Fruit fly (Drosophila melanogaster) whole organism, embryonic: Measurements from ENCODE around the gene nonC.

ENCODE experiments used
- Bdp1 ChIP-seq: fragments of 200-800 bp; sonication (Bioruptor generic); optimal IDR thresholded peaks from 3 replicates; lab custom pipeline; 2016; ENCODE audit warnings: missing biosample characterization, missing genetic modification characterization
- CG10274 ChIP-seq: fragments of 200-800 bp; sonication (Bioruptor generic); optimal IDR thresholded peaks from 3 replicates; lab custom pipeline; 2017; ENCODE audit warnings: missing biosample characterization, mild to moderate bottlenecking, missing genetic modification characterization
- CG10543 ChIP-seq: fragments of 200-800 bp; sonication (Bioruptor generic); optimal IDR thresholded peaks from 3 replicates; lab custom pipeline; 2017; ENCODE audit warnings: missing biosample characterization, mild to moderate bottlenecking, missing genetic modification characterization, moderate library complexity
- CG12155 ChIP-seq: fragments of 200-800 bp; sonication (Bioruptor generic); optimal IDR thresholded peaks from 3 replicates; lab custom pipeline; 2016; ENCODE audit warnings: missing biosample characterization, missing genetic modification characterization
- CG12769 ChIP-seq: fragments of 200-800 bp; sonication (Bioruptor generic); optimal IDR thresholded peaks from 2 replicates; lab custom pipeline; 2019; ENCODE audit warnings: missing biosample characterization, mild to moderate bottlenecking, missing genetic modification characterization, moderate library complexity
- CG14965 ChIP-seq: fragments of 200-800 bp; sonication (Bioruptor generic); optimal IDR thresholded peaks from 2 replicates; lab custom pipeline; 2016; ENCODE audit warnings: missing biosample characterization, missing genetic modification characterization, borderline replicate concordance
- CG15073 ChIP-seq: fragments of 200-800 bp; sonication (Bioruptor generic); optimal IDR thresholded peaks from 2 replicates; lab custom pipeline; 2016; ENCODE audit warnings: missing biosample characterization, missing genetic modification characterization
- CG18011 ChIP-seq: fragments of 200-800 bp; sonication (Bioruptor generic); optimal IDR thresholded peaks from 2 replicates; lab custom pipeline; 2017; ENCODE audit warnings: missing biosample characterization, missing genetic modification characterization, mild to moderate bottlenecking, moderate library complexity, missing genotype
- CG1832 ChIP-seq: fragments of 200-800 bp; sonication (Bioruptor generic); optimal IDR thresholded peaks from 2 replicates; lab custom pipeline; 2017; ENCODE audit warnings: missing biosample characterization, mild to moderate bottlenecking, missing genetic modification characterization, inconsistent platforms
- CG18599 ChIP-seq: fragments of 200-800 bp; sonication (Bioruptor generic); optimal IDR thresholded peaks from 3 replicates; lab custom pipeline; 2017; ENCODE audit warnings: missing biosample characterization, missing genetic modification characterization, mild to moderate bottlenecking, moderate library complexity, missing genetic modification reagents
- CG2120 ChIP-seq: fragments of 200-800 bp; sonication (Bioruptor generic); optimal IDR thresholded peaks from 3 replicates; lab custom pipeline; 2016; ENCODE audit warnings: missing biosample characterization, missing genetic modification characterization
- CG2712 ChIP-seq: fragments of 200-800 bp; optimal IDR thresholded peaks from 3 replicates; lab custom pipeline; 2019; ENCODE audit warnings: missing biosample characterization, mild to moderate bottlenecking, missing genetic modification characterization, moderate library complexity
- CG31224 ChIP-seq: fragments of 200-800 bp; sonication (Bioruptor generic); IDR thresholded peaks from 2 replicates; pipeline ENCODE4 v1.3.6; 2022; ENCODE audit warnings: missing biosample characterization, missing genetic modification characterization
- CG32772 ChIP-seq: fragments of 200-800 bp; sonication (Bioruptor generic); IDR thresholded peaks from 2 replicates; pipeline ENCODE4 v1.3.6; 2022; ENCODE audit warnings: missing biosample characterization, missing genetic modification characterization
- CG4617 ChIP-seq: fragments of 200-800 bp; sonication (Bioruptor generic); optimal IDR thresholded peaks from 3 replicates; lab custom pipeline; 2016; ENCODE audit warnings: missing biosample characterization, missing genetic modification characterization, borderline replicate concordance
- CG4730 ChIP-seq: fragments of 200-800 bp; sonication (Bioruptor generic); IDR thresholded peaks from 2 replicates; pipeline ENCODE4 v1.3.6; 2022; ENCODE audit warnings: missing biosample characterization, missing genetic modification characterization
- CG5245 ChIP-seq: fragments of 200-800 bp; sonication (Bioruptor generic); optimal IDR thresholded peaks from 3 replicates; lab custom pipeline; 2016; ENCODE audit warnings: missing biosample characterization, missing genetic modification characterization
- CG5953 ChIP-seq: fragments of 200-800 bp; sonication (Bioruptor generic); IDR thresholded peaks from 2 replicates; pipeline ENCODE4 v1.3.6; 2022; ENCODE audit warnings: missing biosample characterization, missing genetic modification characterization
- CG6254 ChIP-seq: fragments of 200-800 bp; sonication (Bioruptor generic); optimal IDR thresholded peaks from 3 replicates; lab custom pipeline; 2017; ENCODE audit warnings: mild to moderate bottlenecking, missing biosample characterization, missing genetic modification reagents, missing genetic modification characterization
- CG8281 ChIP-seq: fragments of 200-800 bp; sonication (Bioruptor generic); optimal IDR thresholded peaks from 2 replicates; lab custom pipeline; 2018; ENCODE audit warnings: missing biosample characterization, mild to moderate bottlenecking, missing genetic modification characterization, moderate library complexity
- Dfd ChIP-seq, 2 experiments: fragments of >200 bp; optimal IDR thresholded peaks; 2 replicates each; lab custom pipeline; 2017; ENCODE audit warnings: missing biosample characterization in 2 of 2, missing genetic modification characterization in 2 of 2
- Doc3 ChIP-seq: fragments of 200-800 bp; sonication (Bioruptor generic); IDR thresholded peaks from 3 replicates; pipeline ENCODE4 v1.3.6; 2022; ENCODE audit warnings: missing biosample characterization, missing genetic modification characterization; ENCODE audit not compliant: partially characterized antibody
- E2f1 ChIP-seq: fragments of 200-800 bp; sonication (Bioruptor generic); IDR thresholded peaks from 2 replicates; pipeline ENCODE4 v1.3.6; 2022; ENCODE audit warnings: missing biosample characterization, missing genetic modification characterization
- Fer1 ChIP-seq: fragments of 200-800 bp; sonication (Bioruptor generic); optimal IDR thresholded peaks from 2 replicates; lab custom pipeline; 2017; ENCODE audit warnings: missing biosample characterization, mild to moderate bottlenecking, missing genetic modification characterization
- GATAe ChIP-seq: fragments of 200-800 bp; sonication (Bioruptor generic); conservative IDR thresholded peaks from 2 replicates; pipeline ENCODE4 v1.3.6; 2022; ENCODE audit warnings: missing biosample characterization, missing genetic modification characterization
- H2.0 ChIP-seq: fragments of 200-800 bp; sonication (Bioruptor generic); IDR thresholded peaks from 2 replicates; pipeline ENCODE4 v1.3.6; 2022; ENCODE audit warnings: missing biosample characterization, missing genetic modification characterization
- Hmx ChIP-seq: fragments of 200-800 bp; sonication (Bioruptor generic); optimal IDR thresholded peaks from 2 replicates; lab custom pipeline; 2016; ENCODE audit warnings: missing biosample characterization, missing genetic modification characterization
- Mrtf ChIP-seq: fragments of 200-800 bp; sonication (Bioruptor generic); IDR thresholded peaks from 3 replicates; pipeline ENCODE4 v1.3.6; 2022; ENCODE audit warnings: missing biosample characterization, missing genetic modification characterization
- Scr ChIP-seq: fragments of 200-800 bp; sonication (Bioruptor generic); IDR thresholded peaks from 2 replicates; pipeline ENCODE4 v1.3.6; 2022; ENCODE audit warnings: missing biosample characterization, missing genetic modification characterization; ENCODE audit not compliant: partially characterized antibody
- Sox102F ChIP-seq: fragments of 200-800 bp; sonication (Bioruptor generic); optimal IDR thresholded peaks from 2 replicates; lab custom pipeline; 2018; ENCODE audit warnings: missing biosample characterization, mild to moderate bottlenecking, missing genetic modification characterization, moderate library complexity
- ac ChIP-seq: fragments of 200-800 bp; sonication (Bioruptor generic); optimal IDR thresholded peaks from 3 replicates; lab custom pipeline; 2017; ENCODE audit warnings: missing biosample characterization, mild to moderate bottlenecking, missing genetic modification characterization
- crp ChIP-seq, 2 experiments: fragments of 200-800 bp; sonication (Bioruptor generic); optimal IDR thresholded peaks; 2 replicates in 1 of 2; 3 replicates in 1 of 2; lab custom pipeline; 2017; ENCODE audit warnings: missing biosample characterization in 2 of 2, missing genetic modification characterization in 2 of 2, mild to moderate bottlenecking in 1 of 2, moderate library complexity in 1 of 2
- esg ChIP-seq: fragments of 200-800 bp; sonication (Bioruptor generic); conservative IDR thresholded peaks from 2 replicates; pipeline ENCODE4 v1.3.6; 2022; ENCODE audit warnings: missing biosample characterization, missing genetic modification characterization
- eyg ChIP-seq: fragments of 200-800 bp; sonication (Bioruptor generic); optimal IDR thresholded peaks from 3 replicates; lab custom pipeline; 2016; ENCODE audit warnings: missing biosample characterization, missing genetic modification characterization
- gce ChIP-seq: fragments of 200-800 bp; sonication (Bioruptor generic); IDR thresholded peaks from 3 replicates; pipeline ENCODE4 v1.3.6; 2022; ENCODE audit warnings: missing biosample characterization, missing genetic modification characterization
- ham ChIP-seq: fragments of 200-800 bp; sonication (Bioruptor generic); IDR thresholded peaks from 2 replicates; pipeline ENCODE4 v1.3.6; 2022; ENCODE audit warnings: missing biosample characterization, missing genetic modification characterization
- hbn ChIP-seq: fragments of 200-800 bp; sonication (Bioruptor generic); IDR thresholded peaks from 2 replicates; pipeline ENCODE4 v1.3.6; 2022; ENCODE audit warnings: missing biosample characterization, missing genetic modification characterization; ENCODE audit not compliant: partially characterized antibody
- insv ChIP-seq, 2 experiments: fragments of 200-800 bp; sonication (Bioruptor generic); optimal IDR thresholded peaks; 3 replicates each; lab custom pipeline; 2016 to 2018; ENCODE audit warnings: missing biosample characterization in 2 of 2, missing genetic modification characterization in 2 of 2
- kay ChIP-seq: fragments of 200-800 bp; sonication (Bioruptor generic); optimal IDR thresholded peaks from 2 replicates; lab custom pipeline; 2016; ENCODE audit warnings: missing biosample characterization, missing genetic modification characterization
- ken ChIP-seq: fragments of 200-800 bp; sonication (Bioruptor generic); IDR thresholded peaks from 3 replicates; pipeline ENCODE4 v1.3.6; 2022; ENCODE audit warnings: missing biosample characterization, missing genetic modification characterization
- klu ChIP-seq: fragments of 200-800 bp; sonication (Bioruptor generic); IDR thresholded peaks from 2 replicates; pipeline ENCODE4 v1.3.6; 2022; ENCODE audit warnings: missing biosample characterization, missing genetic modification characterization
- mirr ChIP-seq: fragments of 200-800 bp; sonication (Bioruptor generic); optimal IDR thresholded peaks from 3 replicates; lab custom pipeline; 2018; ENCODE audit warnings: missing biosample characterization, mild to moderate bottlenecking, missing genetic modification characterization
- oc ChIP-seq: fragments of 200-800 bp; sonication (Bioruptor generic); optimal IDR thresholded peaks from 2 replicates; lab custom pipeline; 2018; ENCODE audit warnings: missing biosample characterization, mild to moderate bottlenecking, missing genetic modification characterization, moderate library complexity
- onecut ChIP-seq: fragments of 200-800 bp; sonication (Bioruptor generic); IDR thresholded peaks from 2 replicates; pipeline ENCODE4 v1.3.6; 2022; ENCODE audit warnings: missing biosample characterization, missing genetic modification characterization
- ranshi ChIP-seq: fragments of 200-800 bp; sonication (Bioruptor generic); IDR thresholded peaks from 2 replicates; pipeline ENCODE4 v1.3.6; 2022; ENCODE audit warnings: missing biosample characterization, missing genetic modification characterization
- schlank ChIP-seq: fragments of 200-800 bp; sonication (Bioruptor generic); optimal IDR thresholded peaks from 2 replicates; lab custom pipeline; 2018; ENCODE audit warnings: missing biosample characterization, mild to moderate bottlenecking, missing genetic modification characterization
- sqz ChIP-seq: fragments of 200-800 bp; sonication (Bioruptor generic); optimal IDR thresholded peaks from 3 replicates; lab custom pipeline; 2018; ENCODE audit warnings: missing biosample characterization, mild to moderate bottlenecking, missing genetic modification characterization
- vfl ChIP-seq: fragments of 200-800 bp; sonication (Bioruptor generic); optimal IDR thresholded peaks from 2 replicates; lab custom pipeline; 2016; ENCODE audit warnings: missing biosample characterization, missing genetic modification characterization
- zfh1 ChIP-seq: fragments of 200-800 bp; sonication (Bioruptor generic); IDR thresholded peaks from 3 replicates; pipeline ENCODE4 v1.3.6; 2022; ENCODE audit warnings: missing biosample characterization, missing genetic modification characterization

nonC gene

dm6 chrX:6856332-6856995 lies 32.2 kb downstream of the nonC start (continued):
- TF ChIP-seq insv (GFP tag; optimal IDR thresholded peaks at IDR 0.05; lab: Kevin White, UChicago) (no peak), hbn (GFP tag; lab: Robert Waterston, UW) (no peak), Doc3 (GFP tag; lab: Robert Waterston, UW) (no peak), oc (tag; lab: Kevin White, UChicago) (peak; percentile 61), Fer1 (GFP tag; lab: Kevin White, UChicago) (peak; percentile 41), Sox102F (GFP tag; lab: Kevin White, UChicago) (peak; percentile 85), Mrtf (peak; percentile 51; the same call in 1 of the 3 replicates), mirr (GFP tag; lab: Kevin White, UChicago) (no peak), CG6254 (GFP tag; lab: Kevin White, UChicago) (peak; percentile 55), onecut (peak; percentile 42; the same call in 1 of the 2 replicates), schlank (no peak), vfl (GFP tag; lab: Kevin White, UChicago) (no peak), Hmx (GFP tag; lab: Kevin White, UChicago) (no peak), CG14965 (no peak), CG10543 (GFP tag; lab: Kevin White, UChicago) (no peak), klu (peak; percentile 50; the same call in 1 of the 2 replicates), E2f1 (GFP tag; lab: Robert Waterston, UW) (peak; percentile 59; the same call in 1 of the 2 replicates), CG10274 (GFP tag; lab: Kevin White, UChicago) (peak; percentile 28), CG2712 (tag; lab: Kevin White, UChicago) (peak; percentile 76), ham (GFP tag; lab: Robert Waterston, UW) (no peak), CG31224 (GFP tag; lab: Robert Waterston, UW) (peak; percentile 58), CG4730 (GFP tag; lab: Robert Waterston, UW) (peak; percentile 69), CG12769 (peak; percentile 46), zfh1 (GFP tag; lab: Robert Waterston, UW) (peak; percentile 78), ken (GFP tag; lab: Robert Waterston, UW) (peak; percentile 47; the same call in 1 of the 3 replicates), eyg (GFP tag; lab: Kevin White, UChicago) (no peak), CG8281 (tag; lab: Kevin White, UChicago) (peak; percentile 17), gce (0 out of 3 replicates have a peak, but pooled peaks have one; percentile 54), CG12155 (peak; percentile 26), Scr (GFP tag; lab: Robert Waterston, UW) (no peak), Bdp1 (GFP tag; lab: Kevin White, UChicago) (no peak), CG4617 (no peak), CG5245 (GFP tag; lab: Kevin White, UChicago) (peak; percentile 30), CG1832 (GFP tag; lab: Kevin White, UChicago) (no peak), CG32772 (GFP tag; lab: Robert Waterston, UW) (peak; percentile 68), crp (GFP tag; optimal IDR thresholded peaks at IDR 0.05; lab: Kevin White, UChicago) (no peak), Dfd (GFP tag; optimal IDR thresholded peaks at IDR 0.05; lab: Kevin White, UChicago) (no peak), ranshi (GFP tag; lab: Robert Waterston, UW) (peak; percentile 71), CG18599 (GFP tag; lab: Kevin White, UChicago) (peak; percentile 70), ac (GFP tag; lab: Kevin White, UChicago) (no peak), esg (GFP tag; lab: Robert Waterston, UW) (peak; percentile 70), CG2120 (peak; percentile 55), kay (no peak), CG5953 (GFP tag; lab: Robert Waterston, UW) (peak; percentile 59), sqz (GFP tag; lab: Kevin White, UChicago) (no peak), H2.0 (GFP tag; lab: Robert Waterston, UW) (peak; percentile 57; the same call in 1 of the 2 replicates), CG15073 (GFP tag; lab: Kevin White, UChicago) (no peak), CG18011 (GFP tag; lab: Kevin White, UChicago) (no peak), GATAe (GFP tag; lab: Robert Waterston, UW) (peak; percentile 19; the same call in 1 of the 2 replicates)
